Fruit fly (Drosophila melanogaster) S2 (cell line): ENCODE results near the gene CG42465.

ENCODE experiments used
- CG8478 ChIP-seq: fragments of >200 bp; optimal IDR thresholded peaks from 2 replicates; lab custom pipeline; 2018
- CTCF ChIP-seq, 2 experiments: fragments of >200 bp; optimal IDR thresholded peaks; 2 replicates each; lab custom pipeline; 2018

DNA sequence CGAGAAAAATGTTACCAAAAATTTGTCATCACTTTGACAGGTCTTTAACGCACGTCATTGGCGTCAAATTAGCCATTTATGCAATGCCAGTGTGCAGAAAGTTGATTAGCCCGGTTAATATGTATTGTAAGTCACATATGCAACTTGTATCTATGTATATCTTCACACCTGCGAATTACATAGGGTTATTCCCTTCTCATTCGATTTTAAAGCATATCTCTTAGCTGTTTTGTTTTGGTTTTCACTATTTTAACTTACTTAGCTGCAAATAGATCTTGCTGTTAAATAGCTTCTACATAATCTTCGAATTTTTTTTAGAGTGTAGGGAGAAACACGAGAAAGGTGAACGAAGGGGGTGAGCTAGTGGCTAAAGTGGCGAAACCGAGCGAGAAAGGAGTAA is 31.1 kb downstream of the CG42465 start:
- TF ChIP-seq CG8478 (lab: Kevin White, UChicago) (no peak), CTCF (optimal IDR thresholded peaks at IDR 0.05; lab: Kevin White, UChicago) (no peak)
